Worm (Caenorhabditis elegans): ENCODE measurements around the gene pals-33.
A peak's percentile ranks its signal among the peaks of the same experiment; 100 is the strongest.

pals-33 gene

ce11 chrV:3712192-3712591 lies 39.0 kb downstream of the pals-33 start:
- TF ChIP-seq sdz-38 (tag; optimal IDR thresholded peaks at IDR 0.05) (no peak), egl-18 (GFP tag; IDR thresholded peaks at IDR 0.05) (no peak), madf-8 (GFP tag; conservative IDR thresholded peaks at IDR 0.05) (no peak), nhr-80 (tag; optimal IDR thresholded peaks at IDR 0.05) (no peak), pbrm-1 (GFP tag; IDR thresholded peaks at IDR 0.05) (0 out of 2 replicates have a peak, but pooled peaks have one; percentile 7), madf-6 (GFP tag; IDR thresholded peaks at IDR 0.05) (no peak), ceh-91 (GFP tag; IDR thresholded peaks at IDR 0.05) (no peak), madf-10 (tag; optimal IDR thresholded peaks at IDR 0.05) (peak; percentile 5), ets-4 (GFP tag; optimal IDR thresholded peaks at IDR 0.05) (no peak), egrh-3 (GFP tag; IDR thresholded peaks at IDR 0.05) (no peak), F57A8.1 (GFP tag; optimal IDR thresholded peaks at IDR 0.05) (no peak), lin-54 (GFP tag; optimal IDR thresholded peaks at IDR 0.05) (no peak), him-1 (tag; optimal IDR thresholded peaks at IDR 0.05) (no peak), atf-7 (tag; optimal IDR thresholded peaks at IDR 0.05) (peak; percentile 18), F52B5.7 (tag; optimal IDR thresholded peaks at IDR 0.05) (no peak), K11D2.4 (GFP tag; IDR thresholded peaks at IDR 0.05) (peak; percentile 35; the same call in 1 of the 2 replicates), hsf-1 (GFP tag; IDR thresholded peaks at IDR 0.05) (no peak), cebp-1 (GFP tag; IDR thresholded peaks at IDR 0.05) (0 out of 2 replicates have a peak, but pooled peaks have one; percentile 14), cebp-1 (tag; optimal IDR thresholded peaks at IDR 0.05) (peak; percentile 57), ccch-3 (GFP tag; optimal IDR thresholded peaks at IDR 0.05) (no peak), mcd-1 (GFP tag; IDR thresholded peaks at IDR 0.05) (no peak), snpc-3.4 (tag; optimal IDR thresholded peaks at IDR 0.05) (no peak), bed-2 (GFP tag; IDR thresholded peaks at IDR 0.05) (no peak), repo-1 (tag; optimal IDR thresholded peaks at IDR 0.05) (peak; percentile 31), ceh-27 (GFP tag; optimal IDR thresholded peaks at IDR 0.05) (no peak), tbp1 (GFP tag; optimal IDR thresholded peaks at IDR 0.05) (no peak), D2030.7 (GFP tag; IDR thresholded peaks at IDR 0.05) (no peak), egl-44 (GFP tag; IDR thresholded peaks at IDR 0.05) (no peak), attf-3 (GFP tag; conservative IDR thresholded peaks at IDR 0.05) (no peak), ztf-26 (tag; optimal IDR thresholded peaks at IDR 0.05) (no peak), athp-1 (tag; optimal IDR thresholded peaks at IDR 0.05) (peak; percentile 4), nfyb-1 (GFP tag; IDR thresholded peaks at IDR 0.05) (0 out of 2 replicates have a peak, but pooled peaks have one; percentile 9), C06A6.2 (GFP tag; conservative IDR thresholded peaks at IDR 0.05) (no peak), lin-35 (GFP tag; optimal IDR thresholded peaks at IDR 0.05) (peak in 1 of 3 experiments; percentile 61), die-1 (tag; optimal IDR thresholded peaks at IDR 0.05) (no peak), zim-3 (tag; optimal IDR thresholded peaks at IDR 0.05) (no peak), aptf-2 (GFP tag; conservative IDR thresholded peaks at IDR 0.05) (no peak), ceh-79 (tag; optimal IDR thresholded peaks at IDR 0.05) (no peak), F57C9.4 (tag; optimal IDR thresholded peaks at IDR 0.05) (no peak)

ce11 chrV:3712955-3713354 lies 39.8 kb downstream of the pals-33 start:
- peak; percentile 31; the same call in 1 of the 2 replicates for TF ChIP-seq hmg-1.2 (GFP tag; IDR thresholded peaks at IDR 0.05)
- TF ChIP-seq snpc-1.3 (tag; optimal IDR thresholded peaks at IDR 0.05; ENCODE audit: insufficient read depth) = no peak
- TF ChIP-seq F49E8.2 (tag; optimal IDR thresholded peaks at IDR 0.05; ENCODE audit: insufficient read depth) = no peak
- no peak for TF ChIP-seq ceh-40 (GFP tag; IDR thresholded peaks at IDR 0.05)
- TF ChIP-seq mcd-1 (GFP tag; IDR thresholded peaks at IDR 0.05) = 0 out of 2 replicates have a peak, but pooled peaks have one; percentile 5
- TF ChIP-seq him-1 (tag; optimal IDR thresholded peaks at IDR 0.05) = peak; percentile 35
